Worm (Caenorhabditis elegans) whole organism, L3 larva: ENCODE measurements around the gene srab-11.

Experiments
- R02D3.7 ChIP-seq: fragments of 150-350 bp; optimal IDR thresholded peaks from 2 replicates; lab custom pipeline; 2014; ENCODE audit warnings: missing biosample characterization, missing genetic modification characterization
- ZK546.5 ChIP-seq: sonication (generic microtip); optimal IDR thresholded peaks from 2 replicates; lab custom pipeline; 2017; ENCODE audit warnings: missing biosample characterization, missing genetic modification characterization
- ama-1 ChIP-seq: fragments of 150-350 bp; optimal IDR thresholded peaks from 2 replicates; lab custom pipeline; 2018
- ceh-16 ChIP-seq: sonication (generic microtip); optimal IDR thresholded peaks from 2 replicates; lab custom pipeline; 2017; ENCODE audit warnings: missing biosample characterization, missing genetic modification characterization
- ceh-28 ChIP-seq: fragments of 150-350 bp; optimal IDR thresholded peaks from 2 replicates; lab custom pipeline; 2014; ENCODE audit warnings: missing biosample characterization, missing genetic modification reagents, missing genetic modification characterization
- ceh-82 ChIP-seq: fragments of 150-350 bp; optimal IDR thresholded peaks from 2 replicates; lab custom pipeline; 2014; ENCODE audit warnings: missing biosample characterization, missing genetic modification characterization
- ceh-9 ChIP-seq: sonication (generic microtip); optimal IDR thresholded peaks from 2 replicates; lab custom pipeline; 2018; ENCODE audit warnings: missing biosample characterization, missing genetic modification characterization
- daf-12 ChIP-seq: fragments of 150-350 bp; optimal IDR thresholded peaks from 2 replicates; lab custom pipeline; 2014; ENCODE audit warnings: missing biosample characterization, missing genetic modification reagents, missing genetic modification characterization
- egl-27 ChIP-seq: sonication (generic microtip); optimal IDR thresholded peaks from 4 replicates; lab custom pipeline; 2017; ENCODE audit warnings: missing biosample characterization, missing genetic modification reagents, missing genetic modification characterization
- egl-5 ChIP-seq: fragments of 150-350 bp; optimal IDR thresholded peaks from 2 replicates; lab custom pipeline; 2017; ENCODE audit warnings: missing biosample characterization, missing genetic modification reagents, missing genetic modification characterization, inconsistent platforms
- elt-2 ChIP-seq: sonication (generic microtip); optimal IDR thresholded peaks from 2 replicates; lab custom pipeline; 2016; ENCODE audit warnings: missing genetic modification reagents, mild to moderate bottlenecking, missing genetic modification characterization, missing compliant biosample characterization
- elt-3 ChIP-seq, 3 experiments: fragments of 150-350 bp in 1 of 3; sonication (generic microtip) in 2 of 3; optimal IDR thresholded peaks; 2 replicates in 2 of 3; 4 replicates in 1 of 3; lab custom pipeline; 2014 to 2017; ENCODE audit warnings: missing biosample characterization in 3 of 3, missing genetic modification characterization in 3 of 3
- eor-1 ChIP-seq, 2 experiments: fragments of 150-350 bp; optimal IDR thresholded peaks; 2 replicates each; lab custom pipeline; 2014 to 2018; ENCODE audit warnings: missing biosample characterization in 2 of 2, missing genetic modification characterization in 2 of 2
- fkh-10 ChIP-seq: sonication (generic microtip); optimal IDR thresholded peaks from 2 replicates; lab custom pipeline; 2017; ENCODE audit warnings: missing biosample characterization, missing genetic modification reagents, missing genetic modification characterization
- fkh-2 ChIP-seq: fragments of 150-350 bp; optimal IDR thresholded peaks from 2 replicates; lab custom pipeline; 2014; ENCODE audit warnings: missing biosample characterization, missing genetic modification reagents, missing genetic modification characterization
- jun-1 ChIP-seq: fragments of 150-350 bp; optimal IDR thresholded peaks from 2 replicates; lab custom pipeline; 2014; ENCODE audit warnings: missing biosample characterization, missing genetic modification reagents, missing genetic modification characterization
- lin-15B ChIP-seq: fragments of 150-350 bp; optimal IDR thresholded peaks from 2 replicates; lab custom pipeline; 2014; ENCODE audit warnings: missing biosample characterization, missing genetic modification characterization
- lin-39 ChIP-seq: fragments of 150-350 bp; optimal IDR thresholded peaks from 2 replicates; lab custom pipeline; 2018; ENCODE audit warnings: missing biosample characterization, missing genetic modification reagents, missing genetic modification characterization
- mdl-1 ChIP-seq: fragments of 150-350 bp; optimal IDR thresholded peaks from 2 replicates; lab custom pipeline; 2014; ENCODE audit warnings: missing biosample characterization, missing genetic modification characterization
- mml-1 ChIP-seq: fragments of 150-350 bp; sonication (generic microtip); optimal IDR thresholded peaks from 3 replicates; lab custom pipeline; 2014; ENCODE audit warnings: missing biosample characterization, missing genetic modification characterization
- nfya-1 ChIP-seq: sonication (generic microtip); optimal IDR thresholded peaks from 2 replicates; lab custom pipeline; 2017; ENCODE audit warnings: missing genetic modification characterization, mild to moderate bottlenecking, missing compliant biosample characterization, antibody characterized with exemption, moderate library complexity; ENCODE audit not compliant: insufficient read depth
- nhr-11 ChIP-seq: fragments of 150-350 bp; optimal IDR thresholded peaks from 2 replicates; lab custom pipeline; 2014; ENCODE audit warnings: missing biosample characterization, missing genetic modification characterization
- nhr-12 ChIP-seq: fragments of 150-350 bp; optimal IDR thresholded peaks from 2 replicates; lab custom pipeline; 2014; ENCODE audit warnings: missing biosample characterization, missing genetic modification characterization
- nhr-237 ChIP-seq: fragments of 150-350 bp; optimal IDR thresholded peaks from 2 replicates; lab custom pipeline; 2014; ENCODE audit warnings: missing biosample characterization, missing genetic modification characterization
- nhr-28 ChIP-seq: fragments of 150-350 bp; optimal IDR thresholded peaks from 2 replicates; lab custom pipeline; 2014; ENCODE audit warnings: missing biosample characterization, missing genetic modification characterization
- nhr-43 ChIP-seq: sonication (generic microtip); optimal IDR thresholded peaks from 2 replicates; lab custom pipeline; 2016; ENCODE audit warnings: mild to moderate bottlenecking, missing genetic modification characterization, missing compliant biosample characterization; ENCODE audit not compliant: poor library complexity, severe bottlenecking
- nhr-67 ChIP-seq: fragments of 150-350 bp; optimal IDR thresholded peaks from 2 replicates; lab custom pipeline; 2014; ENCODE audit warnings: missing biosample characterization, missing genetic modification characterization
- nhr-76 ChIP-seq: fragments of 150-350 bp; sonication (generic microtip); optimal IDR thresholded peaks from 5 replicates; lab custom pipeline; 2014; ENCODE audit warnings: missing biosample characterization, missing genetic modification characterization
- nhr-77 ChIP-seq: fragments of 150-350 bp; optimal IDR thresholded peaks from 2 replicates; lab custom pipeline; 2014; ENCODE audit warnings: missing biosample characterization, missing genetic modification characterization
- sea-2 ChIP-seq: fragments of 150-350 bp; sonication (generic microtip); optimal IDR thresholded peaks from 4 replicates; lab custom pipeline; 2014; ENCODE audit warnings: missing biosample characterization, missing genetic modification reagents, missing genetic modification characterization
- skn-1 ChIP-seq: fragments of 150-350 bp; optimal IDR thresholded peaks from 2 replicates; lab custom pipeline; 2014; ENCODE audit warnings: missing biosample characterization, missing genetic modification characterization
- snpc-4 ChIP-seq: fragments of 150-350 bp; optimal IDR thresholded peaks from 2 replicates; lab custom pipeline; 2014; ENCODE audit warnings: missing biosample characterization, missing genetic modification characterization
- tbx-2 ChIP-seq: sonication (generic microtip); optimal IDR thresholded peaks from 2 replicates; lab custom pipeline; 2016; ENCODE audit warnings: mild to moderate bottlenecking, missing genetic modification characterization, missing compliant biosample characterization
- unc-39 ChIP-seq: sonication (generic microtip); optimal IDR thresholded peaks from 4 replicates; lab custom pipeline; 2017; ENCODE audit warnings: missing biosample characterization, missing genetic modification characterization
- unc-62 ChIP-seq: fragments of 150-350 bp; sonication (generic microtip); optimal IDR thresholded peaks from 4 replicates; lab custom pipeline; 2014; ENCODE audit warnings: missing biosample characterization, missing genetic modification reagents, missing genetic modification characterization
- zag-1 ChIP-seq: fragments of 150-350 bp; optimal IDR thresholded peaks from 2 replicates; lab custom pipeline; 2014; ENCODE audit warnings: missing biosample characterization, missing genetic modification characterization
- ztf-4 ChIP-seq: fragments of 150-350 bp; optimal IDR thresholded peaks from 2 replicates; lab custom pipeline; 2014; ENCODE audit warnings: missing biosample characterization, missing genetic modification characterization

srab-11 gene

ce11 chrV:3163143-3163542 is 16.3 kb upstream of the srab-11 start:
- TF ChIP-seq ceh-28: no peak
- TF ChIP-seq lin-15B: no peak
- TF ChIP-seq tbx-2 (tag; lab: Kevin White, UChicago): no peak
- no peak for TF ChIP-seq skn-1
- no peak for TF ChIP-seq sea-2 (GFP tag; lab: Kevin White, UChicago)
- no peak for TF ChIP-seq jun-1
- no peak for TF ChIP-seq ama-1 (lab: Kevin White, UChicago)
- TF ChIP-seq ztf-4 (tag; lab: Kevin White, UChicago): no peak
- no peak for TF ChIP-seq egl-27

ce11 chrV:3162299-3162698 is 15.5 kb upstream of the srab-11 start:
- TF ChIP-seq nhr-76 (tag; lab: Kevin White, UChicago) (no peak), fkh-2 (tag; lab: Kevin White, UChicago) (no peak), elt-2 (tag; lab: Kevin White, UChicago) (no peak), eor-1 (tag; optimal IDR thresholded peaks at IDR 0.05; lab: Kevin White, UChicago) (no peak), egl-5 (tag; lab: Kevin White, UChicago) (no peak), skn-1 (no peak), sea-2 (GFP tag; lab: Kevin White, UChicago) (no peak), ama-1 (lab: Kevin White, UChicago) (no peak), unc-39 (no peak)

ce11 chrV:3159252-3159651 is 12.4 kb upstream of the srab-11 start, which contains the start of gene C36C5.12:
C36C5.12 (minus strand) TSS chrV:3159352.
- TF ChIP-seq nhr-11 (tag; lab: Kevin White, UChicago): no peak
- TF ChIP-seq elt-3 (tag; optimal IDR thresholded peaks at IDR 0.05; lab: Kevin White, UChicago): no peak
- TF ChIP-seq jun-1: no peak
- TF ChIP-seq nhr-28 (tag; lab: Kevin White, UChicago): no peak
- TF ChIP-seq mdl-1 (tag; lab: Kevin White, UChicago): no peak
- TF ChIP-seq nhr-67 (tag; lab: Kevin White, UChicago): no peak
- no peak for TF ChIP-seq tbx-2 (tag; lab: Kevin White, UChicago)
- TF ChIP-seq ceh-28: no peak
- TF ChIP-seq nhr-237 (tag; lab: Kevin White, UChicago): no peak
- no peak for TF ChIP-seq nfya-1
- no peak for TF ChIP-seq nhr-43 (tag; lab: Kevin White, UChicago)
- TF ChIP-seq fkh-2 (tag; lab: Kevin White, UChicago): no peak
- TF ChIP-seq ceh-9 (tag; lab: Kevin White, UChicago): no peak
- no peak for TF ChIP-seq ceh-16 (tag; lab: Kevin White, UChicago)
- no peak for TF ChIP-seq fkh-10 (GFP tag; lab: Kevin White, UChicago)
- TF ChIP-seq ama-1 (lab: Kevin White, UChicago): no peak
- TF ChIP-seq sea-2 (GFP tag; lab: Kevin White, UChicago): no peak
- TF ChIP-seq eor-1 (tag; optimal IDR thresholded peaks at IDR 0.05; lab: Kevin White, UChicago): no peak
- TF ChIP-seq unc-62 (GFP tag; lab: Kevin White, UChicago): no peak
- no peak for TF ChIP-seq R02D3.7 (tag; lab: Kevin White, UChicago)

- TF ChIP-seq ama-1 (lab: Kevin White, UChicago): no peak
- TF ChIP-seq nfya-1: no peak
- TF ChIP-seq nhr-12 (tag; lab: Kevin White, UChicago): no peak
- no peak for TF ChIP-seq zag-1 (tag; lab: Kevin White, UChicago)
- no peak for TF ChIP-seq R02D3.7 (tag; lab: Kevin White, UChicago)
- no peak for TF ChIP-seq ZK546.5 (tag; lab: Kevin White, UChicago)
- TF ChIP-seq unc-62 (GFP tag; lab: Kevin White, UChicago): no peak
- no peak for TF ChIP-seq snpc-4
- no peak for TF ChIP-seq daf-12
- TF ChIP-seq mml-1: no peak
- no peak for TF ChIP-seq lin-39
- no peak for TF ChIP-seq nhr-77 (tag; lab: Kevin White, UChicago)
- TF ChIP-seq ceh-82 (tag; lab: Kevin White, UChicago): no peak
These were observed 11.5 kb upstream of the srab-11 start for ce11 chrV:3158379-3158778.
